Fruit fly (Drosophila melanogaster) whole organism, wandering third instar larva: ENCODE data around the gene CG13606.

Source experiments
- Abd-B ChIP-seq: fragments of >200 bp; optimal IDR thresholded peaks from 2 replicates; lab custom pipeline; 2017; ENCODE audit warnings: missing biosample characterization, missing genetic modification characterization
- CG32264 ChIP-seq: fragments of 200-800 bp; sonication (Bioruptor generic); optimal IDR thresholded peaks from 2 replicates; lab custom pipeline; 2016; ENCODE audit warnings: missing biosample characterization, missing genetic modification characterization
- CG9705 ChIP-seq: fragments of 200-800 bp; sonication (Bioruptor generic); optimal IDR thresholded peaks from 2 replicates; lab custom pipeline; 2018; ENCODE audit warnings: missing biosample characterization, mild to moderate bottlenecking, missing genetic modification characterization
- CrebA ChIP-seq: fragments of 200-800 bp; sonication (Bioruptor generic); optimal IDR thresholded peaks from 2 replicates; lab custom pipeline; 2016; ENCODE audit warnings: missing biosample characterization, mild to moderate bottlenecking, missing genetic modification characterization, borderline replicate concordance
- Dfd ChIP-seq: fragments of >200 bp; optimal IDR thresholded peaks from 2 replicates; lab custom pipeline; 2017; ENCODE audit warnings: missing biosample characterization, missing genetic modification characterization
- Dif ChIP-seq: fragments of 200-275, 200-300 bp; sonication (Bioruptor generic); optimal IDR thresholded peaks from 2 replicates; lab custom pipeline; 2018; ENCODE audit warnings: missing biosample characterization, missing genetic modification characterization; ENCODE audit not compliant: partially characterized antibody
- GATAd ChIP-seq: sonication (Bioruptor generic); optimal IDR thresholded peaks from 2 replicates; lab custom pipeline; 2016; ENCODE audit warnings: missing biosample characterization, missing genetic modification characterization
- HLH106 ChIP-seq: fragments of 200-800 bp; optimal IDR thresholded peaks from 3 replicates; lab custom pipeline; 2019; ENCODE audit warnings: missing biosample characterization, mild to moderate bottlenecking, missing genetic modification characterization, moderate library complexity
- Hnf4 ChIP-seq: fragments of 200-800 bp; sonication (Bioruptor generic); optimal IDR thresholded peaks from 2 replicates; lab custom pipeline; 2016; ENCODE audit warnings: missing biosample characterization, mild to moderate bottlenecking, missing genetic modification characterization
- Hr78 ChIP-seq: fragments of >200 bp; optimal IDR thresholded peaks from 2 replicates; lab custom pipeline; 2017; ENCODE audit warnings: missing biosample characterization, missing genetic modification characterization
- Hr83 ChIP-seq: fragments of 200-300 bp; sonication (Bioruptor generic); optimal IDR thresholded peaks from 2 replicates; lab custom pipeline; 2016; ENCODE audit warnings: missing biosample characterization, mild to moderate bottlenecking, missing genetic modification characterization, moderate library complexity; ENCODE audit not compliant: poor library complexity, severe bottlenecking
- Jra ChIP-seq: sonication (Bioruptor generic); optimal IDR thresholded peaks from 2 replicates; lab custom pipeline; 2016; ENCODE audit warnings: missing biosample characterization, missing genetic modification characterization
- Mio ChIP-seq: sonication (Bioruptor generic); optimal IDR thresholded peaks from 2 replicates; lab custom pipeline; 2016; ENCODE audit warnings: missing biosample characterization, missing genetic modification characterization
- Myc ChIP-seq: fragments of >200 bp; optimal IDR thresholded peaks from 2 replicates; lab custom pipeline; 2017
- N ChIP-seq: fragments of >200 bp; optimal IDR thresholded peaks from 2 replicates; lab custom pipeline; 2018; ENCODE audit warnings: missing biosample characterization, missing external identifiers, missing genetic modification characterization
- OdsH ChIP-seq: fragments of 200-800 bp; sonication (Bioruptor generic); optimal IDR thresholded peaks from 2 replicates; lab custom pipeline; 2016; ENCODE audit warnings: missing biosample characterization, mild to moderate bottlenecking, missing genetic modification characterization
- Rel ChIP-seq, 2 experiments: fragments of 200-800 bp; sonication (Bioruptor generic) in 1 of 2; optimal IDR thresholded peaks; 2 replicates in 1 of 2; 3 replicates in 1 of 2; lab custom pipeline; 2016 to 2019; ENCODE audit warnings: mild to moderate bottlenecking in 2 of 2, missing biosample characterization in 2 of 2, missing genetic modification characterization in 2 of 2, moderate library complexity in 1 of 2
- Sp1 ChIP-seq: fragments of 200-800 bp; sonication (Bioruptor generic); optimal IDR thresholded peaks from 3 replicates; lab custom pipeline; 2019; ENCODE audit warnings: missing biosample characterization, mild to moderate bottlenecking, missing genetic modification characterization, moderate library complexity
- Vsx2 ChIP-seq: fragments of 200-300, 225-300 bp; sonication (Bioruptor generic); optimal IDR thresholded peaks from 2 replicates; lab custom pipeline; 2018; ENCODE audit warnings: missing biosample characterization, missing genetic modification characterization; ENCODE audit not compliant: partially characterized antibody
- br ChIP-seq: fragments of 200-800 bp; sonication (Bioruptor generic); optimal IDR thresholded peaks from 2 replicates; lab custom pipeline; 2016; ENCODE audit warnings: missing biosample characterization, missing genetic modification characterization
- brk ChIP-seq: fragments of 200-800 bp; sonication (Bioruptor generic); optimal IDR thresholded peaks from 2 replicates; lab custom pipeline; 2016; ENCODE audit warnings: missing biosample characterization, mild to moderate bottlenecking, missing genetic modification characterization
- dl ChIP-seq, 2 experiments: fragments of 175-275, 200-275 bp in 1 of 2; fragments of 200-275 bp in 1 of 2; sonication (Bioruptor generic); optimal IDR thresholded peaks; lab custom pipeline; 2018; ENCODE audit warnings: mild to moderate bottlenecking in 2 of 2, missing biosample characterization in 2 of 2, missing genetic modification characterization in 2 of 2, moderate library complexity in 2 of 2; ENCODE audit not compliant: partially characterized antibody in 2 of 2, insufficient read depth in 1 of 2
- dmrt93B ChIP-seq: fragments of 200-800 bp; sonication (Bioruptor generic); optimal IDR thresholded peaks from 2 replicates; lab custom pipeline; 2018; ENCODE audit warnings: missing biosample characterization, mild to moderate bottlenecking, missing genetic modification characterization
- dsf ChIP-seq: sonication (Bioruptor generic); optimal IDR thresholded peaks from 2 replicates; lab custom pipeline; 2016; ENCODE audit warnings: missing biosample characterization, missing genetic modification characterization, borderline replicate concordance
- ey ChIP-seq: fragments of 200-800 bp; sonication (Bioruptor generic); optimal IDR thresholded peaks from 2 replicates; lab custom pipeline; 2016; ENCODE audit warnings: missing biosample characterization, missing genetic modification characterization
- foxo ChIP-seq, 2 experiments: fragments of 200-800 bp; sonication (Bioruptor generic); optimal IDR thresholded peaks; 2 replicates in 1 of 2; 3 replicates in 1 of 2; lab custom pipeline; 2016 to 2017; ENCODE audit warnings: missing biosample characterization in 2 of 2, missing genetic modification characterization in 2 of 2
- fru ChIP-seq: fragments of 200-800 bp; sonication (Bioruptor generic); optimal IDR thresholded peaks from 3 replicates; lab custom pipeline; 2016; ENCODE audit warnings: missing biosample characterization, mild to moderate bottlenecking, missing genetic modification characterization
- h ChIP-seq: fragments of 200-800 bp; sonication (Bioruptor generic); optimal IDR thresholded peaks from 3 replicates; lab custom pipeline; 2016; ENCODE audit warnings: missing biosample characterization, mild to moderate bottlenecking, missing genetic modification characterization
- jim ChIP-seq: fragments of 175-275, 200-325 bp; sonication (Bioruptor generic); optimal IDR thresholded peaks from 2 replicates; lab custom pipeline; 2016; ENCODE audit warnings: missing biosample characterization, mild to moderate bottlenecking, missing genetic modification characterization
- lola ChIP-seq: fragments of >200 bp; optimal IDR thresholded peaks from 2 replicates; lab custom pipeline; 2017; ENCODE audit warnings: missing biosample characterization, missing genetic modification characterization
- pan ChIP-seq: fragments of >200 bp; optimal IDR thresholded peaks from 2 replicates; lab custom pipeline; 2017
- psq ChIP-seq: fragments of 200-800 bp; sonication (Bioruptor generic); optimal IDR thresholded peaks from 3 replicates; lab custom pipeline; 2017; ENCODE audit warnings: missing biosample characterization, mild to moderate bottlenecking, missing genetic modification characterization, moderate library complexity
- rgr ChIP-seq: fragments of 200-800 bp; sonication (Bioruptor generic); optimal IDR thresholded peaks from 3 replicates; lab custom pipeline; 2016; ENCODE audit warnings: missing biosample characterization, mild to moderate bottlenecking, missing genetic modification characterization
- sage ChIP-seq: fragments of 200-800 bp; sonication (Bioruptor generic); optimal IDR thresholded peaks from 2 replicates; lab custom pipeline; 2016; ENCODE audit warnings: missing biosample characterization, mild to moderate bottlenecking, missing genetic modification characterization
- sv ChIP-seq: fragments of 200-800 bp; sonication (Bioruptor generic); optimal IDR thresholded peaks from 3 replicates; lab custom pipeline; 2016; ENCODE audit warnings: missing biosample characterization, missing genetic modification characterization
- tai ChIP-seq: sonication (Bioruptor generic); optimal IDR thresholded peaks from 2 replicates; lab custom pipeline; 2016; ENCODE audit warnings: missing biosample characterization, missing genetic modification characterization
- usp ChIP-seq: fragments of >200 bp; optimal IDR thresholded peaks from 2 replicates; lab custom pipeline; 2017; ENCODE audit warnings: missing biosample characterization, missing genetic modification characterization
- woc ChIP-seq: sonication (Bioruptor generic); optimal IDR thresholded peaks from 2 replicates; lab custom pipeline; 2016; ENCODE audit warnings: missing biosample characterization, mild to moderate bottlenecking, missing genetic modification characterization

Gene CG13606

dm6 chr3R:24188619-24189018 lies 16.2 kb downstream of the CG13606 start, which contains the start of gene CG5515:
Gene CG5515 (minus strand): TSS chr3R:24188896.
- TF ChIP-seq Myc (lab: Kevin White, UChicago) (peak; percentile 19), sv (GFP tag; lab: Kevin White, UChicago) (peak; percentile 77), N (no peak), Dif (GFP tag; lab: Kevin White, UChicago) (peak; percentile 98), br (GFP tag; lab: Kevin White, UChicago) (peak; percentile 49), sage (GFP tag; lab: Kevin White, UChicago) (peak; percentile 10), tai (GFP tag; lab: Kevin White, UChicago) (peak; percentile 82), HLH106 (tag; lab: Kevin White, UChicago) (peak; percentile 67), psq (GFP tag; lab: Kevin White, UChicago) (peak; percentile 40), Jra (GFP tag; lab: Kevin White, UChicago) (peak; percentile 64), ey (GFP tag; lab: Kevin White, UChicago) (peak; percentile 63), Dfd (GFP tag; lab: Kevin White, UChicago) (no peak), dsf (GFP tag; lab: Kevin White, UChicago) (peak; percentile 47), dl (GFP tag; optimal IDR thresholded peaks at IDR 0.05; lab: Kevin White, UChicago; ENCODE audit: insufficient read depth in 1 of 2, partially characterized antibody in 2 of 2) (peak; percentile 73 to 95), rgr (GFP tag; lab: Kevin White, UChicago) (peak; percentile 76), CG9705 (GFP tag; lab: Kevin White, UChicago) (peak; percentile 32), woc (peak; percentile 43), GATAd (GFP tag; lab: Kevin White, UChicago) (peak; percentile 15), Hr83 (GFP tag; lab: Kevin White, UChicago) (no peak), lola (GFP tag; lab: Kevin White, UChicago) (no peak), fru (GFP tag; lab: Kevin White, UChicago) (no peak), foxo (GFP tag; optimal IDR thresholded peaks at IDR 0.05; lab: Kevin White, UChicago) (peak in 1 of 2 experiments; percentile 79), OdsH (GFP tag; lab: Kevin White, UChicago) (peak; percentile 61), Vsx2 (GFP tag; lab: Kevin White, UChicago) (peak; percentile 100)

- TF ChIP-seq foxo (GFP tag; optimal IDR thresholded peaks at IDR 0.05; lab: Kevin White, UChicago) (peak in 1 of 2 experiments; percentile 97), CG32264 (GFP tag; lab: Kevin White, UChicago) (peak; percentile 77), psq (GFP tag; lab: Kevin White, UChicago) (peak; percentile 90), Hr78 (no peak), usp (no peak), br (GFP tag; lab: Kevin White, UChicago) (peak; percentile 89), Dfd (GFP tag; lab: Kevin White, UChicago) (no peak), Abd-B (GFP tag; lab: Kevin White, UChicago) (no peak), jim (GFP tag; lab: Kevin White, UChicago) (peak; percentile 1), Rel (GFP tag; optimal IDR thresholded peaks at IDR 0.05; lab: Kevin White, UChicago) (peak; percentile 20), Rel (tag; optimal IDR thresholded peaks at IDR 0.05; lab: Kevin White, UChicago) (peak; percentile 84), Sp1 (GFP tag; lab: Kevin White, UChicago) (peak; percentile 94), sage (GFP tag; lab: Kevin White, UChicago) (peak; percentile 86), Hnf4 (GFP tag; lab: Kevin White, UChicago) (peak; percentile 93), Dif (GFP tag; lab: Kevin White, UChicago) (no peak), Vsx2 (GFP tag; lab: Kevin White, UChicago) (peak; percentile 48), woc (peak; percentile 95), Myc (lab: Kevin White, UChicago) (no peak), h (GFP tag; lab: Kevin White, UChicago) (peak; percentile 95), brk (no peak), dl (GFP tag; optimal IDR thresholded peaks at IDR 0.05; lab: Kevin White, UChicago; ENCODE audit: insufficient read depth in 1 of 2, partially characterized antibody in 2 of 2) (no peak), Hr83 (GFP tag; lab: Kevin White, UChicago) (peak; percentile 48), lola (GFP tag; lab: Kevin White, UChicago) (no peak), sv (GFP tag; lab: Kevin White, UChicago) (peak; percentile 88), CrebA (no peak), GATAd (GFP tag; lab: Kevin White, UChicago) (peak; percentile 83), Jra (GFP tag; lab: Kevin White, UChicago) (peak; percentile 85), HLH106 (tag; lab: Kevin White, UChicago) (peak; percentile 98), dmrt93B (GFP tag; lab: Kevin White, UChicago) (peak; percentile 93), CG9705 (GFP tag; lab: Kevin White, UChicago) (peak; percentile 96), dsf (GFP tag; lab: Kevin White, UChicago) (peak; percentile 84), tai (GFP tag; lab: Kevin White, UChicago) (no peak), rgr (GFP tag; lab: Kevin White, UChicago) (peak; percentile 95), ey (GFP tag; lab: Kevin White, UChicago) (peak; percentile 93), pan (lab: Kevin White, UChicago) (no peak), N (no peak), Mio (GFP tag; lab: Kevin White, UChicago) (peak; percentile 58), fru (GFP tag; lab: Kevin White, UChicago) (peak; percentile 94), OdsH (GFP tag; lab: Kevin White, UChicago) (peak; percentile 94)
Measured at dm6 chr3R:24193373-24193879, 21.0 kb downstream of the CG13606 start, which contains the start of the genes SMC6 and CG6204. Gene SMC6 (minus strand): TSS chr3R:24193423. Gene CG6204 (plus strand): TSS chr3R:24193832.
